Worm (Caenorhabditis elegans) whole organism, L4/young adult: ENCODE results near the gene C08E8.5.

Source experiments
- W03F9.2 ChIP-seq: fragments of 150-350 bp; optimal IDR thresholded peaks from 2 replicates; lab custom pipeline; 2014; ENCODE audit warnings: missing biosample characterization, missing genetic modification characterization
- dao-5 ChIP-seq: sonication (generic microtip); optimal IDR thresholded peaks from 2 replicates; lab custom pipeline; 2016; ENCODE audit warnings: missing genotype, missing genetic modification characterization, moderate library complexity, missing compliant biosample characterization
- him-1 ChIP-seq: sonication (generic microtip); optimal IDR thresholded peaks from 2 replicates; lab custom pipeline; 2016; ENCODE audit warnings: missing genotype, missing genetic modification reagents, missing genetic modification characterization, missing compliant biosample characterization

DNA sequence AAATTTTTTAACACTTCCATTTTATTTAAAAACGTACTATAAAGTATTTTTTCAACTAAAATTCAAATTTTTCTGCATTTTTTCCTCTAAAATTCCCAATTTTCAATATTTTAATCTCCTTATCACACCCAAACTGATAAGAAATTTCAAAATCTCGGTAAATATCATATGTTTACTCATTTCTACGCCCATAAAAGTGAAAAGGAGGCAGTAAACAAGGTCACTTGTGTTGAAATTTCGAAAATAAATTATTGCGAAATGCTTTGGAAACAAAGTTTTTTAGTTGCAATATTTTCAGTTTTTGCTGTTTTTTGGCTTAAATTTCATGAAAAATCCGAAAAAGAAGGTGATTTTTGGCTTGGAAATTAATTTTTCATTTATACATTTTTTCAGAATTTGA, 11.8 kb upstream of the C08E8.5 start, which contains the start of gene C08E8.4:
- no peak for TF ChIP-seq W03F9.2 (tag; lab: Kevin White, UChicago)
- no peak for TF ChIP-seq him-1 (tag; lab: Kevin White, UChicago)
- TF ChIP-seq dao-5: no peak
